Fruit fly (Drosophila melanogaster): Measurements from ENCODE around the gene Strump.

Gene Strump

dm6 chr3L:16131264-16132066 lies 9.7 kb downstream of the Strump start, which contains the start of the genes Trs20 and elg1 (continued):
- TF ChIP-seq sc (optimal IDR thresholded peaks at IDR 0.05): no peak
- TF ChIP-seq sc (GFP tag; optimal IDR thresholded peaks at IDR 0.05): no peak
- TF ChIP-seq tx (GFP tag; optimal IDR thresholded peaks at IDR 0.05): no peak
- peak in 1 of 2 experiments; percentile 5 for TF ChIP-seq Pdp1 (GFP tag; optimal IDR thresholded peaks at IDR 0.05)
- TF ChIP-seq Fer3 (tag; optimal IDR thresholded peaks at IDR 0.05): peak; percentile 40
- no peak for TF ChIP-seq CHES-1-like (GFP tag; optimal IDR thresholded peaks at IDR 0.05)
- TF ChIP-seq danr (GFP tag; IDR thresholded peaks at IDR 0.05): no peak
- no peak for TF ChIP-seq CG2129 (GFP tag; IDR thresholded peaks at IDR 0.05; ENCODE audit: partially characterized antibody)
- no peak for TF ChIP-seq BtbVII (GFP tag; optimal IDR thresholded peaks at IDR 0.05)
- TF ChIP-seq Hr78 (GFP tag; optimal IDR thresholded peaks at IDR 0.05): peak in 1 of 2 experiments; percentile 44
- TF ChIP-seq CG10979 (tag; optimal IDR thresholded peaks at IDR 0.05): peak; percentile 65
- no peak for TF ChIP-seq pb (GFP tag; optimal IDR thresholded peaks at IDR 0.05)
- no peak for TF ChIP-seq CG11247 (GFP tag; IDR thresholded peaks at IDR 0.05)
- TF ChIP-seq CG3847 (GFP tag; IDR thresholded peaks at IDR 0.05): peak; percentile 85

DNA sequence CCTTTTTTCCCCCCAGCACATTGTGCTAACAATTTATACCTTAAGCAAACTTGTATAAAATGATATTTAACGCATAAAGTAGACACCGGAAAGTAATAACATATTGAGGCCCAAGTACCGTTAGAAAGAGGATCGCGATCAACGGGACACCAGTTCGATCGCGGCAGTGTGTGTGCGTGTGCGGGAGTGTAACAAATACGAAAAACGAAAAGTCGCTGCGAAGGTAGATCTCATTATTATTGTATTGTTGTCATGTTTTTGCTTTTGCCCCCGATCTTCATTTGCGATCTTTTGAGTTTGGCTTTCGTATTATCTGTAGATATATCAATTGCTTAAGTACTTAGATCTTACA lies 10.2 kb downstream of the Strump start:
- TF ChIP-seq CG17829 (tag; optimal IDR thresholded peaks at IDR 0.05) (no peak), emc (GFP tag; optimal IDR thresholded peaks at IDR 0.05) (no peak), HLH4C (GFP tag; IDR thresholded peaks at IDR 0.05; ENCODE audit: partially characterized antibody) (no peak), Lim3 (GFP tag; IDR thresholded peaks at IDR 0.05) (no peak), H2.0 (GFP tag; IDR thresholded peaks at IDR 0.05) (0 out of 2 replicates have a peak, but pooled peaks have one; percentile 3), CG12299 (tag; optimal IDR thresholded peaks at IDR 0.05) (no peak), btn (GFP tag; optimal IDR thresholded peaks at IDR 0.05) (no peak), CG15011 (GFP tag; optimal IDR thresholded peaks at IDR 0.05) (no peak), prd (optimal IDR thresholded peaks at IDR 0.05) (no peak), prd (GFP tag; IDR thresholded peaks at IDR 0.05) (no peak), pho (GFP tag; optimal IDR thresholded peaks at IDR 0.05) (no peak), Hsf (GFP tag; optimal IDR thresholded peaks at IDR 0.05) (no peak), H15 (GFP tag; IDR thresholded peaks at IDR 0.05) (0 out of 3 replicates have a peak, but pooled peaks have one; percentile 31), CG2889 (GFP tag; IDR thresholded peaks at IDR 0.05) (no peak), CG15601 (tag; optimal IDR thresholded peaks at IDR 0.05) (no peak), cato (GFP tag; optimal IDR thresholded peaks at IDR 0.05; ENCODE audit: borderline replicate concordance) (no peak), CG1024 (GFP tag; IDR thresholded peaks at IDR 0.05) (no peak), amos (GFP tag; IDR thresholded peaks at IDR 0.05; ENCODE audit: partially characterized antibody) (no peak), zfh1 (GFP tag; IDR thresholded peaks at IDR 0.05) (0 out of 3 replicates have a peak, but pooled peaks have one; percentile 8), MBD-R2 (GFP tag; IDR thresholded peaks at IDR 0.05) (peak; percentile 9), CG34224 (GFP tag; IDR thresholded peaks at IDR 0.05; ENCODE audit: partially characterized antibody) (peak; percentile 25; the same call in 1 of the 3 replicates), zf30C (GFP tag; optimal IDR thresholded peaks at IDR 0.05) (no peak), NFAT (GFP tag; IDR thresholded peaks at IDR 0.05) (no peak), CG12236 (GFP tag; optimal IDR thresholded peaks at IDR 0.05) (no peak), stwl (tag; optimal IDR thresholded peaks at IDR 0.05) (no peak), Dbx (GFP tag; IDR thresholded peaks at IDR 0.05) (no peak), CG17186 (GFP tag; optimal IDR thresholded peaks at IDR 0.05) (peak; percentile 46), Ada2b (GFP tag; IDR thresholded peaks at IDR 0.05) (no peak), CG4617 (GFP tag; optimal IDR thresholded peaks at IDR 0.05; ENCODE audit: borderline replicate concordance) (peak; percentile 44), Oaz (GFP tag; IDR thresholded peaks at IDR 0.05) (no peak), Drgx (GFP tag; IDR thresholded peaks at IDR 0.05) (0 out of 2 replicates have a peak, but pooled peaks have one; percentile 29), gt (GFP tag; IDR thresholded peaks at IDR 0.05) (no peak), CG4730 (GFP tag; IDR thresholded peaks at IDR 0.05) (no peak), cg (GFP tag; optimal IDR thresholded peaks at IDR 0.05) (peak; percentile 57), knrl (GFP tag; IDR thresholded peaks at IDR 0.05; ENCODE audit: partially characterized antibody) (no peak), Six4 (GFP tag; optimal IDR thresholded peaks at IDR 0.05) (no peak)
